Worm (Caenorhabditis elegans): ENCODE data around the gene fbxa-165.

The fbxa-165 gene

DNA sequence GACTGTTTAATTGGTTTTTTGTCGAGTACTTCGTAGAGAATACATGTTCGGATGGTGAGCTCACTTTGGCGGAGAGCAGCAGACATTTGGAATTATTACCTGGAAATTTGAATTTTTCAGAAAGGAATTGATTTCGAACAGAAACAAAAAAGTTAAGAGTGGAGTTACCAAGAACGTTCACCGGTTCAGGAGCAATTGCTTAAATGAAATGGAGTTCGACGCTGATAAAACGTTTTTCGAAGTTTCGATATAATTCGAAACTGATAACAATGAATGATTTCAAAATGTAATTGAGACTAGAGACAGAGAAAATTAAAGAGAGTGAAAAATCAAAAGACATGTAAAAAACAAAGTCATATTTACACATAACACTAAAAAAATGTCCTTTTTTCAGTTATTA, 5.7 kb downstream of the fbxa-165 start, which contains the start of gene fbxa-163:
Gene fbxa-163, minus strand, starts transcription at position 101 of the 400 bp plus-strand sequence.
- TF ChIP-seq ces-1 (GFP tag; optimal IDR thresholded peaks at IDR 0.05) (no peak), sem-2 (GFP tag; optimal IDR thresholded peaks at IDR 0.05) (no peak), ceh-39 (tag; optimal IDR thresholded peaks at IDR 0.05) (no peak), ceh-83 (GFP tag; optimal IDR thresholded peaks at IDR 0.05) (no peak), drap-1 (GFP tag; optimal IDR thresholded peaks at IDR 0.05) (no peak), M03D4.4 (tag; optimal IDR thresholded peaks at IDR 0.05) (no peak), lin-32 (GFP tag; optimal IDR thresholded peaks at IDR 0.05) (no peak), unc-120 (tag; optimal IDR thresholded peaks at IDR 0.05; ENCODE audit: poor library complexity, severe bottlenecking) (no peak), nhr-76 (tag; optimal IDR thresholded peaks at IDR 0.05) (no peak), elt-1 (tag; optimal IDR thresholded peaks at IDR 0.05; ENCODE audit: borderline replicate concordance, insufficient read depth) (no peak), bed-3 (GFP tag; optimal IDR thresholded peaks at IDR 0.05) (no peak), elt-3 (tag; optimal IDR thresholded peaks at IDR 0.05) (no peak)

ce11 chrII:1608915-1609314, 7.4 kb downstream of the fbxa-165 start:
- no peak for TF ChIP-seq elt-1 (tag; optimal IDR thresholded peaks at IDR 0.05; ENCODE audit: borderline replicate concordance, insufficient read depth)
- TF ChIP-seq zip-8 (tag; optimal IDR thresholded peaks at IDR 0.05), result no peak
- no peak for TF ChIP-seq unc-62 (GFP tag; optimal IDR thresholded peaks at IDR 0.05)
- TF ChIP-seq ztf-11 (tag; optimal IDR thresholded peaks at IDR 0.05), result no peak
- TF ChIP-seq nhr-2 (tag; optimal IDR thresholded peaks at IDR 0.05), result no peak

DNA sequence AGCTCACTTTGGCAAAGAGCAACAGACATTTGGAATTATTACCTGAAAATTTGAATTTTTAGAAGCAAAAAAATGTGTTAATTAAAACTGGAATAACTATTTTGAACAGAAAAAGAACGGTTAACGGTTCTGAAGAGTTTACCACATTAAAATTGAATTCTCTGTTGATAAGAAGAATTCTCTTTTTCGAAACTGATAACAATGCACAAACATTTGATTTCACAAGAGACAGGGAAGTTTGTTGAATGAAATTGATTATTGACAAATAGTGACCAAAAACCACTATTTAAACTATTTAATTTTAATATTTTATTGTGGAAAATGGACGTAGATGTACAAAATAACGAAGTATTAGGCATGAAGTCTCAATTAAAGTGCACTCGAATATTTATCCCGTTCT, 8.7 kb downstream of the fbxa-165 start:
- TF ChIP-seq ceh-39 (tag; optimal IDR thresholded peaks at IDR 0.05), result no peak

ce11 chrII:1606079-1606478, 10.2 kb downstream of the fbxa-165 start, which contains the start of gene bath-33:
TSS of gene bath-33 (minus strand) at chrII:1606179.
- TF ChIP-seq nhr-28 (tag; optimal IDR thresholded peaks at IDR 0.05), result no peak
- TF ChIP-seq unc-120 (tag; optimal IDR thresholded peaks at IDR 0.05; ENCODE audit: poor library complexity, severe bottlenecking), result no peak
- no peak for TF ChIP-seq zip-8 (tag; optimal IDR thresholded peaks at IDR 0.05)
- TF ChIP-seq flh-1 (GFP tag; optimal IDR thresholded peaks at IDR 0.05), result no peak
- no peak for TF ChIP-seq ztf-11 (tag; optimal IDR thresholded peaks at IDR 0.05)
- TF ChIP-seq pha-4 (tag; optimal IDR thresholded peaks at IDR 0.05), result no peak
- TF ChIP-seq lin-13 (tag; optimal IDR thresholded peaks at IDR 0.05), result no peak
- no peak for TF ChIP-seq blmp-1 (tag; optimal IDR thresholded peaks at IDR 0.05)
- no peak for TF ChIP-seq mab-5 (tag; optimal IDR thresholded peaks at IDR 0.05)
- TF ChIP-seq unc-39 (tag; optimal IDR thresholded peaks at IDR 0.05), result no peak
- TF ChIP-seq hlh-1 (tag; optimal IDR thresholded peaks at IDR 0.05), result no peak
- no peak for TF ChIP-seq ces-1 (GFP tag; optimal IDR thresholded peaks at IDR 0.05)
- TF ChIP-seq nhr-12 (tag; optimal IDR thresholded peaks at IDR 0.05), result no peak
- no peak for TF ChIP-seq bed-3 (GFP tag; optimal IDR thresholded peaks at IDR 0.05)

DNA sequence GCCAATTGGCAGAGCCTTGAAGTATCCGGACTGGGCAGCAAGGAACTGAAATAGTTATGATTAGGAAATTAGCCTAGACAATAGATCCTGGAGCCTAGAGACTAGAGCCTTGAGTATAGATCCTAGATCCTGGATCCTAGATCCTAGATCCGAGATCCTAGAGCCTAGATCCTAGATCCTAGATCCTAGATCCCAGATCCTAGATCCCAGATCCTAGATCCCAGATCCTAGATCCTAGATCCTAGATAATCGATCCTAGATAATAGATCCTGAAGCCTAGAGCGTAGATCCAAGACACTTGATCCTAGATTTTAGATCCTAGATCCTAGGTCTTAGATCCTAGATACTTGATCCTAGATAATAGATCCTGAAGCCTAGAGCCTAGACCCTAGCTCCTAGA, 11.3 kb downstream of the fbxa-165 start:
- TF ChIP-seq elt-1 (tag; optimal IDR thresholded peaks at IDR 0.05; ENCODE audit: borderline replicate concordance, insufficient read depth), result peak; percentile 73
- no peak for TF ChIP-seq hlh-1 (tag; optimal IDR thresholded peaks at IDR 0.05)

DNA sequence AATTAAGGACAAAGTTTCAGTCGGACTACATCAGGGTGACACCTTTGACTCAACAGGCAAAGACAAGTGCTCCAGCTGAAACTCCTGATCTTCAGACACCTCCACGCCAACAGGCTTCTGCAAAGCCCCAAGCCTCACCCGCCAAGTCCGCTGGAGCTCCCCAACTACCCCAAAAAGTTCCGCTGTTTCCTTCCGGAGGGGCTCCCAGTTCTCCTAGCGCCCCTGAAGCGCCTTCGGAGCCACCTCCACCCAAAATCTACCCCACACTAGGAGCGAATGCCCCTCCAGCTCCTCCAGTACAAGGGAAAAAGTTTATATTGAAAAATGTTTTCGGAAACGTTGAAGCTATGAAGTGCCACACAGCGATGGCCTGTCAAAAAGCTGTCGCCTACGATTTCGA, 13.2 kb downstream of the fbxa-165 start:
- TF ChIP-seq zip-8 (tag; optimal IDR thresholded peaks at IDR 0.05) (no peak), nhr-2 (tag; optimal IDR thresholded peaks at IDR 0.05) (no peak), lin-13 (tag; optimal IDR thresholded peaks at IDR 0.05) (no peak), pha-4 (tag; optimal IDR thresholded peaks at IDR 0.05) (no peak), lsy-2 (tag; optimal IDR thresholded peaks at IDR 0.05) (no peak), ceh-43 (GFP tag; optimal IDR thresholded peaks at IDR 0.05) (no peak), sem-2 (GFP tag; optimal IDR thresholded peaks at IDR 0.05) (no peak), drap-1 (GFP tag; optimal IDR thresholded peaks at IDR 0.05) (no peak), ham-2 (GFP tag; optimal IDR thresholded peaks at IDR 0.05) (no peak), flh-1 (GFP tag; optimal IDR thresholded peaks at IDR 0.05) (no peak), nhr-76 (tag; optimal IDR thresholded peaks at IDR 0.05) (no peak), unc-62 (GFP tag; optimal IDR thresholded peaks at IDR 0.05) (no peak), ceh-39 (tag; optimal IDR thresholded peaks at IDR 0.05) (no peak), elt-3 (tag; optimal IDR thresholded peaks at IDR 0.05) (no peak), M03D4.4 (tag; optimal IDR thresholded peaks at IDR 0.05) (no peak)

ce11 chrII:1601507-1601906, 14.8 kb downstream of the fbxa-165 start, which contains the start of gene bath-47:
TSS of gene bath-47 (plus strand) at chrII:1601811.
- no peak for TF ChIP-seq nhr-28 (tag; optimal IDR thresholded peaks at IDR 0.05)
- TF ChIP-seq drap-1 (GFP tag; optimal IDR thresholded peaks at IDR 0.05), result no peak
- no peak for TF ChIP-seq pha-4 (tag; optimal IDR thresholded peaks at IDR 0.05)
- no peak for TF ChIP-seq nhr-237 (tag; optimal IDR thresholded peaks at IDR 0.05)
- no peak for TF ChIP-seq mls-2 (tag; optimal IDR thresholded peaks at IDR 0.05)
- TF ChIP-seq ceh-83 (GFP tag; optimal IDR thresholded peaks at IDR 0.05), result no peak
